Worm (Caenorhabditis elegans): Measurements from ENCODE around the gene R10E11.6.

Gene R10E11.6

DNA sequence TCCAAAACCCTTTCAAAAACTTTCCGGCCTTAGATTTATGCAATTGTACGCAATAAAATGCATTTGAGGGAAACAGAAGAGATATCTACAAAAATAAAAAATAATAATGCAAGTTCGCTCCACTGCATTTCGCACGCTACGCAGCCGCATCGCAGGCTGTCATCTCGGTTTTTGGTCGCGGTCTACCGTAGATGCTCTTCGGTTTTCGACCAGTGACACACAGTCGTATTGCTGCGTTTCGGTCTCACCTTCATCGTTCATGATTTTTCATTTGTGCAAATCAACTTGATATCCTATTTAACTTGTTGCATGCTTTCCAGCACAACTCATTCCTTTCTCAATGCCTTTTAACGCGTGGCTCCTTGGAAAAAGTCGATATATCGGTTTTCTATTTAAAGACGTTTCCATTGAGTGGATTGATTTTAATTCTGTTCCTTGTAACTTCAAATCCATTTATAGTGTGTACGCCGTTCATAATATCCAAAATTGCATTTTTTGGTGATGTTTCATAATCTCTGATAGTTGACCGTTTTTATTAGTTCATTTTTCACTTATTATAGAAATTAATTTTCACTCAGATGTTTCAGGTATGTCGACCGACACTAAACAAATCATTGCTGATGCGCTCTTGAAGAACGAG, 2.0 kb upstream of the R10E11.6 start, which contains the start of gene vha-1 (continued):
- TF ChIP-seq elt-3 (tag; optimal IDR thresholded peaks at IDR 0.05): peak in 2 of 3 experiments; percentile 23 to 46
- TF ChIP-seq hmg-11 (tag; optimal IDR thresholded peaks at IDR 0.05): peak; percentile 57
- TF ChIP-seq skn-1 (tag; optimal IDR thresholded peaks at IDR 0.05): peak; percentile 75
- TF ChIP-seq ceh-28 (tag; optimal IDR thresholded peaks at IDR 0.05): peak; percentile 66
- no peak for TF ChIP-seq elt-1 (tag; optimal IDR thresholded peaks at IDR 0.05)
- TF ChIP-seq nhr-43 (tag; optimal IDR thresholded peaks at IDR 0.05; ENCODE audit: poor library complexity, severe bottlenecking): peak; percentile 58
- peak; percentile 65 for TF ChIP-seq nhr-25 (tag; optimal IDR thresholded peaks at IDR 0.05)
- peak; percentile 94 for TF ChIP-seq pqm-1 (tag; optimal IDR thresholded peaks at IDR 0.05)
- no peak for TF ChIP-seq nhr-12 (tag; optimal IDR thresholded peaks at IDR 0.05)
- TF ChIP-seq fos-1 (tag; optimal IDR thresholded peaks at IDR 0.05): peak; percentile 80
- no peak for TF ChIP-seq fkh-2 (tag; optimal IDR thresholded peaks at IDR 0.05)

DNA sequence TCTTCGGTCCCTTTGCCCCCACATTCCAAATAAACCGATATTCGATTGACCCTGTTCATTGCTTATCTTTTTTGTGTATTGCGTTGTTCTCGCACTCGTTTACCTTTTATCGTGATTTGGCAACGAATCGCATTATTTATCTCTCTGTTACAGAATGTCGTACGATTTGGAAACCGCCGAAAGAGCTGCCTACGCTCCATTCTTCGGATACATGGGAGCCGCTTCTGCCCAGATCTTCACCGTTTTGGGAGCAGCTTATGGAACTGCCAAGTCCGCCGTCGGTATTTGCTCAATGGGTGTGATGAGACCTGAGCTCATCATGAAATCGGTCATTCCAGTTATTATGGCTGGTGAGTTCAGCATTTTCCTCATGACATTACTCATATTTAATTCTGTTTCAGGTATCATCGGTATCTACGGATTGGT, 782 bp upstream of the R10E11.6 start, which contains the start of gene vha-2:
Gene vha-2 (plus strand): TSS at position 154 of the 426 bp plus-strand sequence.
- TF ChIP-seq elt-2 (tag; optimal IDR thresholded peaks at IDR 0.05) (peak; percentile 15), nhr-67 (tag; optimal IDR thresholded peaks at IDR 0.05) (no peak), nhr-43 (tag; optimal IDR thresholded peaks at IDR 0.05; ENCODE audit: poor library complexity, severe bottlenecking) (peak; percentile 37), ama-1 (optimal IDR thresholded peaks at IDR 0.05) (peak; percentile 75)

DNA sequence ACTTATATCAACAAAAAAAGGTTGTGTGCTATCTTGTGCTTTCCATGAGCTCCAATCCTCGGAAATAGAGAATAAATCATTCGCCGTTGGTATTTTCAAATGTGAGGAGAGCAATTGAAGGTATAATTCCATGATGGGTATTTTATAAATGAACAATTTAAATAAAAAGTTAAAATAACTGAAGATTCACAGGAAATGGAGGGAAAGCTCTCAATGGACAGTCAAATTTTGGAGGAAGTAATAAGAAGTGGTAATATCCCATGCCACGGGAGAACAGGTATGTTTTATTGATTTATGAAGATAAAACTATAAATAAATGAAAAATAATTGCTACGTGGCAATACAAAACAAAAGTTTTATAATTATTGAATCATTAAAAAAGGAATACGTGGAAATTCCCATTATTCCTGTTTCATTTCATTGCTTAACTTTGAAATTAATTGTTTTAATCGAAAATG, 356 bp downstream of the R10E11.6 start:
- no peak for TF ChIP-seq snpc-4 (tag; optimal IDR thresholded peaks at IDR 0.05)
- peak; percentile 23 for TF ChIP-seq jun-1 (tag; optimal IDR thresholded peaks at IDR 0.05)
- no peak for TF ChIP-seq nhr-11 (tag; optimal IDR thresholded peaks at IDR 0.05)
- no peak for TF ChIP-seq nhr-25 (tag; optimal IDR thresholded peaks at IDR 0.05)
- peak; percentile 63 for TF ChIP-seq lsy-12 (tag; optimal IDR thresholded peaks at IDR 0.05)
- TF ChIP-seq sea-2 (GFP tag; optimal IDR thresholded peaks at IDR 0.05): no peak
- no peak for TF ChIP-seq nhr-76 (tag; optimal IDR thresholded peaks at IDR 0.05)
- no peak for TF ChIP-seq nhr-67 (tag; optimal IDR thresholded peaks at IDR 0.05)
- TF ChIP-seq unc-39 (tag; optimal IDR thresholded peaks at IDR 0.05): no peak
- no peak for TF ChIP-seq nhr-28 (tag; optimal IDR thresholded peaks at IDR 0.05)
- TF ChIP-seq elt-3 (tag; optimal IDR thresholded peaks at IDR 0.05): no peak
- TF ChIP-seq hmg-11 (tag; optimal IDR thresholded peaks at IDR 0.05): no peak
- TF ChIP-seq tbx-2 (tag; optimal IDR thresholded peaks at IDR 0.05): peak; percentile 28
- TF ChIP-seq ceh-9 (tag; optimal IDR thresholded peaks at IDR 0.05): no peak
- TF ChIP-seq mml-1 (tag; optimal IDR thresholded peaks at IDR 0.05): no peak
- TF ChIP-seq pqm-1 (tag; optimal IDR thresholded peaks at IDR 0.05): no peak
- TF ChIP-seq egl-5 (tag; optimal IDR thresholded peaks at IDR 0.05): no peak
- no peak for TF ChIP-seq ztf-11 (tag; optimal IDR thresholded peaks at IDR 0.05)
- no peak for TF ChIP-seq pha-4 (tag; optimal IDR thresholded peaks at IDR 0.05)
- no peak for TF ChIP-seq fkh-2 (tag; optimal IDR thresholded peaks at IDR 0.05)
- no peak for TF ChIP-seq elt-1 (tag; optimal IDR thresholded peaks at IDR 0.05)
- no peak for TF ChIP-seq fkh-10 (GFP tag; optimal IDR thresholded peaks at IDR 0.05)
- TF ChIP-seq ztf-4 (tag; optimal IDR thresholded peaks at IDR 0.05): no peak
- no peak for TF ChIP-seq unc-62 (GFP tag; optimal IDR thresholded peaks at IDR 0.05)
- no peak for TF ChIP-seq daf-12 (tag; optimal IDR thresholded peaks at IDR 0.05)
- no peak for TF ChIP-seq eor-1 (tag; optimal IDR thresholded peaks at IDR 0.05)
- peak; percentile 21 for TF ChIP-seq nhr-23 (tag; optimal IDR thresholded peaks at IDR 0.05)
- peak; percentile 8 for TF ChIP-seq ceh-82 (tag; optimal IDR thresholded peaks at IDR 0.05)
- TF ChIP-seq aly-2 (tag; optimal IDR thresholded peaks at IDR 0.05): peak; percentile 65
- TF ChIP-seq nfya-1 (tag; optimal IDR thresholded peaks at IDR 0.05; ENCODE audit: insufficient read depth): no peak
- TF ChIP-seq nhr-12 (tag; optimal IDR thresholded peaks at IDR 0.05): no peak
- no peak for TF ChIP-seq ama-1 (optimal IDR thresholded peaks at IDR 0.05)
- TF ChIP-seq nhr-77 (tag; optimal IDR thresholded peaks at IDR 0.05): peak; percentile 27
- no peak for TF ChIP-seq ZK546.5 (tag; optimal IDR thresholded peaks at IDR 0.05)
- peak; percentile 22 for TF ChIP-seq ceh-28 (tag; optimal IDR thresholded peaks at IDR 0.05)
- no peak for TF ChIP-seq skn-1 (tag; optimal IDR thresholded peaks at IDR 0.05)
- TF ChIP-seq lin-15B (tag; optimal IDR thresholded peaks at IDR 0.05): no peak
- TF ChIP-seq fos-1 (tag; optimal IDR thresholded peaks at IDR 0.05): no peak
- TF ChIP-seq ceh-16 (tag; optimal IDR thresholded peaks at IDR 0.05): no peak
- peak; percentile 24 for TF ChIP-seq elt-2 (tag; optimal IDR thresholded peaks at IDR 0.05)
- no peak for TF ChIP-seq R02D3.7 (tag; optimal IDR thresholded peaks at IDR 0.05)
- TF ChIP-seq egl-27 (tag; optimal IDR thresholded peaks at IDR 0.05): no peak
- no peak for TF ChIP-seq nhr-237 (tag; optimal IDR thresholded peaks at IDR 0.05)
- no peak for TF ChIP-seq mdl-1 (tag; optimal IDR thresholded peaks at IDR 0.05)
- no peak for TF ChIP-seq zag-1 (tag; optimal IDR thresholded peaks at IDR 0.05)
- no peak for TF ChIP-seq lin-39 (tag; optimal IDR thresholded peaks at IDR 0.05)
- TF ChIP-seq nhr-43 (tag; optimal IDR thresholded peaks at IDR 0.05; ENCODE audit: poor library complexity, severe bottlenecking): peak; percentile 33

Data from whole organism, L3 larva.